Worm (Caenorhabditis elegans): ENCODE measurements around the gene nep-24.

ce11 chrIV:16915751-16916150 lies 8.4 kb upstream of the nep-24 start, which contains the start of gene Y116A8C.3:
- TF ChIP-seq blmp-1 (tag; optimal IDR thresholded peaks at IDR 0.05; ENCODE audit: insufficient read depth): no peak
- TF ChIP-seq nhr-77 (tag; optimal IDR thresholded peaks at IDR 0.05): no peak
- no peak for TF ChIP-seq nhr-11 (tag; optimal IDR thresholded peaks at IDR 0.05)
- no peak for TF ChIP-seq elt-3 (tag; optimal IDR thresholded peaks at IDR 0.05)
- no peak for TF ChIP-seq F13H6.1 (tag; optimal IDR thresholded peaks at IDR 0.05)
- TF ChIP-seq lsy-2 (tag; optimal IDR thresholded peaks at IDR 0.05): no peak
- TF ChIP-seq fos-1 (tag; optimal IDR thresholded peaks at IDR 0.05): no peak

Data from whole organism, L2 larva.